Fruit fly (Drosophila melanogaster) whole organism: ENCODE measurements around the gene CG32023.

ENCODE experiments used
- CG8478 ChIP-seq: fragments of >200 bp; optimal IDR thresholded peaks from 2 replicates; lab custom pipeline; 2018; ENCODE audit warnings: inconsistent platforms
- Dll ChIP-seq: fragments of >200 bp; optimal IDR thresholded peaks from 2 replicates; lab custom pipeline; 2017
- pan ChIP-seq: fragments of >200 bp; optimal IDR thresholded peaks from 2 replicates; lab custom pipeline; 2017

DNA sequence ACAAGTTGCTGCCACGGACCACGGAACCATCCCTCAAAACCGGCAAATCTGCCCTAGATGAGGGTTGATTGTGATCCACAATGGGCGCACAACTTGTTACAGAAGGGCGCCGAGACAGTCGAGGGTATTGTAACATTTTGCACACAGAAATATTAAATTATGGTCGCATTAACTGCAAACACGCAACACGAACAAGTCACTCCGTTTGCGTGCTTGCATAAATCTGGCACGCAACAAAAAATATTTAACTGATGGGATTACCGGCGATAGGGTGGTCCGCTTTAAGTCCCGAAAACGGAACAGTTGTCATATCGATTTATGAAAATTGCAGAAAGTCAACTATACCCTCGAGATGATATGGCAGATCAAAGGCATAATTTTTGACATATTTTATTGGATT, 48.0 kb upstream of the CG32023 start:
- TF ChIP-seq Dll (lab: Kevin White, UChicago) (no peak), pan (lab: Kevin White, UChicago) (no peak), CG8478 (lab: Kevin White, UChicago) (no peak)
